Worm (Caenorhabditis elegans) whole organism, L4/young adult: ENCODE results near the gene clec-136.

ENCODE experiments used
- W03F9.2 ChIP-seq: fragments of 150-350 bp; optimal IDR thresholded peaks from 2 replicates; lab custom pipeline; 2014; ENCODE audit warnings: missing biosample characterization, missing genetic modification characterization
- dao-5 ChIP-seq: sonication (generic microtip); optimal IDR thresholded peaks from 2 replicates; lab custom pipeline; 2016; ENCODE audit warnings: missing genotype, missing genetic modification characterization, moderate library complexity, missing compliant biosample characterization
- him-1 ChIP-seq: sonication (generic microtip); optimal IDR thresholded peaks from 2 replicates; lab custom pipeline; 2016; ENCODE audit warnings: missing genotype, missing genetic modification reagents, missing genetic modification characterization, missing compliant biosample characterization

DNA sequence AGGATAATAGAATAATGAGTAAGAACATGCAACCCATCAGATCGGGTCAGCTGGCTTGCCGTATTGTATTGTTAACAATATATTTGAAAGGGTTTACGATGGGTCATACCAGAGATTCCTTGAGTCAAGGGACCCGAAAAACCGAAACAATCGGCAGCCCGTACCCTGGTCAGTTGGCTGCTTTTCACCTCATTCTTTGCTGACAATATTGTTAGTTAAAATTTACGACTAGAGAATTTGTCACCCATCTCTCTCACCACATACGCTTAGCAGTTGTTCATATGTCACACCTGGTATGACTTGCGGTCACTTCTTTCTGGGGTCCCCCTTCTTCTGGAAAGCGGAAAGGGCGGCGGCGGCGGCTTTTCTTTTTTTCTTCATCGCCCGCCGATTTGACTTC, 35.3 kb downstream of the clec-136 start:
- TF ChIP-seq W03F9.2 (no peak), dao-5 (tag; lab: Kevin White, UChicago) (no peak), him-1 (tag; lab: Kevin White, UChicago) (no peak)
